Worm (Caenorhabditis elegans): Measurements from ENCODE around the gene Y53F4B.25.
A peak's percentile ranks its signal among the peaks of the same experiment; 100 is the strongest.
"Not testable (repeated sequence)": the region's sequence is repeated elsewhere in the genome, so short reads cannot be mapped to it uniquely, and the experiment has no call there.

Gene Y53F4B.25

DNA sequence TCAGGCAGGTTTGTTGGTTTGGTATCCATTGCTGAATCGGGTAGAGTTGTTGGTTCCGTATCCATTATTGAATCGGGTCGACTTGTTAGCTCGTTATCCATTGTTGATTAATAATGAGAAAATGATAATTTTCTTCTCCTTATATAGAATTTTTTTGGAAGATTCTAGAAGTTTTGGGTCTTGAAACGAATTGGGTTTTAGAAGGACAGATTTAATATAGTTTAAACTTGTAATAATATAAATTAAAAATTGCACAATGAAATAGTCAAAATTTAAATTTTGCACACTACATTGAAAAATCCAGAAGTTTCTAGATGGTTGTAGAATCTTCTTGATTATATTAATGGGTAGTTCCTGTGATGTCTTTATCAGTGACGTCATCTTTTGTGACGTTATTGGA, 4.9 kb downstream of the Y53F4B.25 start, which contains the start of gene Y53F4B.26:
Gene Y53F4B.26, minus strand, starts transcription at position 101 of the 400 bp plus-strand sequence.
- not testable (repeated sequence) for TF ChIP-seq lin-35 (GFP tag; optimal IDR thresholded peaks at IDR 0.05); Y95B8A.8 (GFP tag; IDR thresholded peaks at IDR 0.05); unc-130 (GFP tag; optimal IDR thresholded peaks at IDR 0.05)

DNA sequence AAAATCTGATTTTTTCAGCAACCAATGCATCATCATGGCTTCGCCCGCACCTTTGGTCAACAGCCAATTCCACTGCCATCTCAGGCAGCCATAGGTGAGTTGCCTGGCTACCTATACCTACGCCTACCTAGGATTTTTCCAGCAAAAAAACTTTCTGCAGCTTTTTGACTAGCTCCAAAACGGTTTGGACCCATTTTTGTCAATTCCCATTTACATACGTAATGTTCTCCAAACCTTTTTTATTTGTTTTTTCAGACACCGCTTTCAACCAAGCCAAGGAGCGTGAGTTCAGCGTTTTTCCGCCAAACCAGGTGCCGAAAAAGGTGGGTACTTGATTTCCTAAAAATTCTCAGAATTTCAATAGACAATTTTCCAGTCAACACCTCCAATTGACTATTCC, 7.7 kb downstream of the Y53F4B.25 start:
- TF ChIP-seq madf-10 (tag; optimal IDR thresholded peaks at IDR 0.05) (no peak), B0261.1 (tag; optimal IDR thresholded peaks at IDR 0.05) (no peak), ztf-22 (GFP tag; optimal IDR thresholded peaks at IDR 0.05) (no peak), ceh-91 (GFP tag; IDR thresholded peaks at IDR 0.05) (no peak), ztf-28 (GFP tag; IDR thresholded peaks at IDR 0.05) (no peak), nhr-27 (tag; optimal IDR thresholded peaks at IDR 0.05) (no peak), T26A5.8 (tag; optimal IDR thresholded peaks at IDR 0.05) (no peak), attf-5 (GFP tag; optimal IDR thresholded peaks at IDR 0.05) (no peak), T07F8.4 (tag; optimal IDR thresholded peaks at IDR 0.05) (no peak), pbrm-1 (GFP tag; IDR thresholded peaks at IDR 0.05) (no peak), cebp-1 (GFP tag; IDR thresholded peaks at IDR 0.05) (no peak), cebp-1 (tag; optimal IDR thresholded peaks at IDR 0.05) (no peak)

DNA sequence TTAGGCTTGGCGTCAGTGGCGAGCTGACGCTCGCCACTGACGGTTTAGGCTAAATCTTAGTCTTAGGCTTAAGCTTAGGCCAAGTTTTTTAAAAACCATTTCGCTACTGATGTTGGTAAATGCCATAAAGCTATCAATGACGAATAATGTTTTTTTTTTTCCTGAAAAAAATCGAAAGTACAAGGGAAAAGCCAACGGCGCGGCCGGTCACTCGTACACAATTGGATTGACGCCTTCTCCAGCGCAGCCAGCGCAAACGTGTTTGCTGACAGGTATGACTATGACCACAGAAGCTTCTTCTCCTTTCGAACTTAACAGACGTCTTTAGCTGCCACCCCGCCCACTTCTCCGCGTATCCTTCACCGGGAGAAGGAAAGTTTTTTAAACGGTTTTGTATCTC, 9.6 kb downstream of the Y53F4B.25 start, which contains the start of gene Y53F4B.27:
Gene Y53F4B.27, plus strand, starts transcription at position 301 of the 400 bp plus-strand sequence.
- TF ChIP-seq Y53F4B.3 (GFP tag; IDR thresholded peaks at IDR 0.05) (no peak), mes-4 (tag; optimal IDR thresholded peaks at IDR 0.05) (no peak), cebp-2 (GFP tag; IDR thresholded peaks at IDR 0.05) (0 out of 2 replicates have a peak, but pooled peaks have one; percentile 11), egrh-3 (GFP tag; IDR thresholded peaks at IDR 0.05) (no peak), unc-62 (GFP tag; optimal IDR thresholded peaks at IDR 0.05) (no peak), B0336.3 (GFP tag; IDR thresholded peaks at IDR 0.05) (no peak), attf-6 (GFP tag; IDR thresholded peaks at IDR 0.05) (no peak)

DNA sequence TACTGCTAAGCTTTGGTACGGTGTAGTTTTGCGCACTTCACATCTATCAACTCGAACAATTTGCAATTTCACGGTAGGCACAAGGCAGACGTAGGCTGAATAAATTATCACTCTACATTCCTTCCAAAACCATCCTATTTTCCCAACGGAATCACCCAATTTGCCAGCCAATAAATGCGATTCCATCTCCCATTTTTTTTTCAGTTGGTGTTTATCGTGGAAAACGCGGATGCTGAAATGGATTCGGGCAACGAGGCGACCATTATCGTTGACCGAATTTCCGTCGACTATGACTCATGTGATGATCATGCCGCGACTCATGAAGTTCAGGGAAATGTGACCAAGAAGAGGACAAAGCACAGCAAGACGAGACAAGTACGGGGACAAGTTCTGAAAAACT, 12.5 kb downstream of the Y53F4B.25 start:
- TF ChIP-seq C06A6.2 (GFP tag; conservative IDR thresholded peaks at IDR 0.05) = no peak
- no peak for TF ChIP-seq ccch-3 (GFP tag; optimal IDR thresholded peaks at IDR 0.05)
- no peak for TF ChIP-seq cebp-2 (GFP tag; IDR thresholded peaks at IDR 0.05)
- TF ChIP-seq lsy-27 (tag; optimal IDR thresholded peaks at IDR 0.05; ENCODE audit: borderline replicate concordance, insufficient read depth) = no peak
- TF ChIP-seq sea-2 (GFP tag; IDR thresholded peaks at IDR 0.05) = no peak
- no peak for TF ChIP-seq madf-3 (GFP tag; IDR thresholded peaks at IDR 0.05)
- TF ChIP-seq nfyb-1 (GFP tag; IDR thresholded peaks at IDR 0.05) = no peak
- no peak for TF ChIP-seq chd-7 (tag; optimal IDR thresholded peaks at IDR 0.05)

DNA sequence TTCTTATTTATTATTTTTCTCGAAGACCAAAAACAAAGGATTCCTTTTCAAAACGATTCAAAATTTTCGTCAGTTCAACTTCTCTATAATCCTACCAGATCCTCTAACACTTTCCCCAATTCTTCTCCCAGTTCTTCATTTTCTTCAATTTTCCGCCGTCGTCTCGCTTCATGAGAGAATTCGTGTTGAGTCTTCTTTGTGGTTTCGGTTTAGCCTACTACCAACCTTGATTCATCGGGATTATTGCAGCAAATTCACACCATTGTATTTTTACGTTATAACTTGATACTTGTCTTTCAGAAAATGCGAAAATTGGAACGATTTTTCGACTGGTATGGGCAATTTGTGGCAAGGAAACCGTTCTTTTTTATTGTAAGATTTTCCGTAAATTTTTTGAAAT, 21.9 kb downstream of the Y53F4B.25 start, which contains the start of gene ptr-20:
Gene ptr-20, plus strand, starts transcription at position 301 of the 400 bp plus-strand sequence.
- TF ChIP-seq F52B5.7 (tag; optimal IDR thresholded peaks at IDR 0.05) (no peak), sea-2 (GFP tag; IDR thresholded peaks at IDR 0.05) (no peak), cebp-1 (GFP tag; IDR thresholded peaks at IDR 0.05) (no peak), cebp-1 (tag; optimal IDR thresholded peaks at IDR 0.05) (no peak), xnd-1 (tag; optimal IDR thresholded peaks at IDR 0.05) (no peak), ceh-91 (GFP tag; IDR thresholded peaks at IDR 0.05) (no peak), lag-1 (GFP tag; IDR thresholded peaks at IDR 0.05) (no peak), ZK185.1 (tag; optimal IDR thresholded peaks at IDR 0.05; ENCODE audit: poor library complexity, severe bottlenecking) (no peak), egl-44 (GFP tag; IDR thresholded peaks at IDR 0.05) (no peak), tlf-1 (GFP tag; optimal IDR thresholded peaks at IDR 0.05) (no peak), Y56A3A.18 (GFP tag; IDR thresholded peaks at IDR 0.05) (no peak)
